Worm (Caenorhabditis elegans) whole organism, late embryonic: Measurements from ENCODE around the gene F29G9.1.

Experiments
- C08G9.2 ChIP-seq: sonication (generic microtip); optimal IDR thresholded peaks from 2 replicates; lab custom pipeline; 2016; ENCODE audit warnings: mild to moderate bottlenecking, missing genetic modification characterization, moderate library complexity, missing compliant biosample characterization
- K09A11.1 ChIP-seq: sonication (generic microtip); optimal IDR thresholded peaks from 2 replicates; lab custom pipeline; 2017; ENCODE audit warnings: antibody characterized with exemption, mild to moderate bottlenecking, missing genetic modification characterization, missing compliant biosample characterization; ENCODE audit not compliant: insufficient read depth
- T23F11.4 ChIP-seq: fragments of 200-800 bp; sonication (Bioruptor generic); optimal IDR thresholded peaks from 2 replicates; lab custom pipeline; 2018; ENCODE audit warnings: mild to moderate bottlenecking, missing genetic modification characterization, missing compliant biosample characterization
- Y22D7AL.16 ChIP-seq: sonication (generic microtip); optimal IDR thresholded peaks from 2 replicates; lab custom pipeline; 2016; ENCODE audit warnings: missing genetic modification characterization, missing compliant biosample characterization
- ama-1 ChIP-seq: fragments of 150-350 bp; optimal IDR thresholded peaks from 2 replicates; lab custom pipeline; 2014
- ceh-14 ChIP-seq: sonication (generic microtip); optimal IDR thresholded peaks from 2 replicates; lab custom pipeline; 2016; ENCODE audit warnings: missing genotype, missing genetic modification characterization, missing compliant biosample characterization
- ceh-2 ChIP-seq: sonication (generic microtip); optimal IDR thresholded peaks from 2 replicates; lab custom pipeline; 2016; ENCODE audit warnings: missing genotype, missing genetic modification characterization, missing compliant biosample characterization
- ceh-24 ChIP-seq: sonication (generic microtip); optimal IDR thresholded peaks from 2 replicates; lab custom pipeline; 2016; ENCODE audit warnings: mild to moderate bottlenecking, missing genetic modification characterization, missing compliant biosample characterization
- ceh-30 ChIP-seq: fragments of 150-350 bp; optimal IDR thresholded peaks from 2 replicates; lab custom pipeline; 2014; ENCODE audit warnings: missing biosample characterization, missing genetic modification characterization
- ceh-34 ChIP-seq: sonication (generic microtip); optimal IDR thresholded peaks from 2 replicates; lab custom pipeline; 2016; ENCODE audit warnings: mild to moderate bottlenecking, missing genetic modification characterization, missing compliant biosample characterization
- che-1 ChIP-seq: sonication (generic microtip); optimal IDR thresholded peaks from 2 replicates; lab custom pipeline; 2016; ENCODE audit warnings: mild to moderate bottlenecking, missing genetic modification characterization, missing compliant biosample characterization
- dmd-4 ChIP-seq: sonication (generic microtip); optimal IDR thresholded peaks from 2 replicates; lab custom pipeline; 2016; ENCODE audit warnings: borderline replicate concordance, missing genetic modification characterization, missing compliant biosample characterization
- dve-1 ChIP-seq: sonication (generic microtip); optimal IDR thresholded peaks from 2 replicates; lab custom pipeline; 2017; ENCODE audit warnings: antibody characterized with exemption, mild to moderate bottlenecking, missing genetic modification characterization, missing compliant biosample characterization
- elt-4 ChIP-seq: sonication (generic microtip); optimal IDR thresholded peaks from 2 replicates; lab custom pipeline; 2016; ENCODE audit warnings: missing genetic modification characterization, missing compliant biosample characterization
- fax-1 ChIP-seq: sonication (generic microtip); optimal IDR thresholded peaks from 2 replicates; lab custom pipeline; 2016; ENCODE audit warnings: missing genotype, missing genetic modification characterization, missing compliant biosample characterization
- fkh-6 ChIP-seq: sonication (generic microtip); optimal IDR thresholded peaks from 2 replicates; lab custom pipeline; 2016; ENCODE audit warnings: missing genetic modification characterization, missing compliant biosample characterization
- gmeb-2 ChIP-seq: sonication (generic microtip); optimal IDR thresholded peaks from 2 replicates; lab custom pipeline; 2016; ENCODE audit warnings: missing genetic modification characterization, inconsistent platforms, missing compliant biosample characterization
- hlh-13 ChIP-seq: fragments of 200-800 bp; sonication (Bioruptor generic); optimal IDR thresholded peaks from 2 replicates; lab custom pipeline; 2018; ENCODE audit warnings: mild to moderate bottlenecking, missing genetic modification characterization, missing compliant biosample characterization
- hlh-15 ChIP-seq: sonication (generic microtip); optimal IDR thresholded peaks from 2 replicates; lab custom pipeline; 2016; ENCODE audit warnings: missing genetic modification characterization, missing compliant biosample characterization
- hlh-6 ChIP-seq: sonication (generic microtip); optimal IDR thresholded peaks from 2 replicates; lab custom pipeline; 2016; ENCODE audit warnings: missing genotype, missing genetic modification characterization, missing compliant biosample characterization
- nfya-1 ChIP-seq: sonication (generic microtip); optimal IDR thresholded peaks from 2 replicates; lab custom pipeline; 2017; ENCODE audit warnings: missing genetic modification characterization, mild to moderate bottlenecking, missing compliant biosample characterization, antibody characterized with exemption, moderate library complexity
- nhr-11 ChIP-seq: fragments of 150-350 bp; optimal IDR thresholded peaks from 2 replicates; lab custom pipeline; 2014; ENCODE audit warnings: missing biosample characterization, missing genetic modification characterization
- pag-3 ChIP-seq: sonication (generic microtip); optimal IDR thresholded peaks from 2 replicates; lab custom pipeline; 2016; ENCODE audit warnings: missing compliant biosample characterization, missing genetic modification characterization, borderline replicate concordance
- pha-2 ChIP-seq: sonication (generic microtip); optimal IDR thresholded peaks from 2 replicates; lab custom pipeline; 2017; ENCODE audit warnings: mild to moderate bottlenecking, missing genetic modification characterization, missing compliant biosample characterization
- pqm-1 ChIP-seq: sonication (generic microtip); optimal IDR thresholded peaks from 2 replicates; lab custom pipeline; 2016; ENCODE audit warnings: missing genetic modification characterization, missing compliant biosample characterization
- rnt-1 ChIP-seq: sonication (generic microtip); optimal IDR thresholded peaks from 2 replicates; lab custom pipeline; 2016; ENCODE audit warnings: missing genetic modification characterization, missing compliant biosample characterization
- sdc-2 ChIP-seq: sonication (generic microtip); optimal IDR thresholded peaks from 2 replicates; lab custom pipeline; 2016; ENCODE audit warnings: missing genotype, missing genetic modification characterization, missing compliant biosample characterization
- sox-2 ChIP-seq: fragments of 200-800 bp; sonication (Bioruptor generic); IDR thresholded peaks from 2 replicates; pipeline ENCODE4 v1.3.6; 2022; ENCODE audit warnings: missing genetic modification reagents, missing genetic modification characterization, missing compliant biosample characterization
- syd-9 ChIP-seq: sonication (generic microtip); optimal IDR thresholded peaks from 2 replicates; lab custom pipeline; 2016; ENCODE audit warnings: mild to moderate bottlenecking, missing genetic modification characterization, moderate library complexity, missing compliant biosample characterization
- tbx-2 ChIP-seq: sonication (generic microtip); optimal IDR thresholded peaks from 2 replicates; lab custom pipeline; 2016; ENCODE audit warnings: missing genetic modification characterization, missing compliant biosample characterization
- tbx-7 ChIP-seq: sonication (generic microtip); optimal IDR thresholded peaks from 2 replicates; lab custom pipeline; 2016; ENCODE audit warnings: missing genotype, missing genetic modification characterization, missing compliant biosample characterization
- ttx-3 ChIP-seq: sonication (generic microtip); optimal IDR thresholded peaks from 2 replicates; lab custom pipeline; 2016; ENCODE audit warnings: missing genetic modification reagents, missing genetic modification characterization, missing compliant biosample characterization
- unc-3 ChIP-seq, 2 experiments: fragments of 200-800 bp in 1 of 2; sonication (Bioruptor generic) in 1 of 2; sonication (generic microtip) in 1 of 2; conservative IDR thresholded peaks in 1 of 2; optimal IDR thresholded peaks in 1 of 2; 2 replicates each; pipeline versions ENCODE4 v1.3.6 to Lab custom; 2016 to 2022; ENCODE audit warnings: missing compliant biosample characterization in 2 of 2, missing genetic modification characterization in 2 of 2, missing genetic modification reagents in 1 of 2
- unc-55 ChIP-seq: sonication (generic microtip); optimal IDR thresholded peaks from 2 replicates; lab custom pipeline; 2017; ENCODE audit warnings: missing biosample characterization, missing genetic modification reagents, missing genetic modification characterization
- unc-86 ChIP-seq: sonication (generic microtip); optimal IDR thresholded peaks from 2 replicates; lab custom pipeline; 2016; ENCODE audit warnings: missing genetic modification characterization, missing compliant biosample characterization
- zip-5 ChIP-seq: sonication (generic microtip); optimal IDR thresholded peaks from 2 replicates; lab custom pipeline; 2016; ENCODE audit warnings: missing genetic modification characterization, missing compliant biosample characterization
- ztf-16 ChIP-seq: sonication (generic microtip); optimal IDR thresholded peaks from 2 replicates; lab custom pipeline; 2017; ENCODE audit warnings: missing genetic modification characterization, missing compliant biosample characterization

F29G9.1 gene

DNA sequence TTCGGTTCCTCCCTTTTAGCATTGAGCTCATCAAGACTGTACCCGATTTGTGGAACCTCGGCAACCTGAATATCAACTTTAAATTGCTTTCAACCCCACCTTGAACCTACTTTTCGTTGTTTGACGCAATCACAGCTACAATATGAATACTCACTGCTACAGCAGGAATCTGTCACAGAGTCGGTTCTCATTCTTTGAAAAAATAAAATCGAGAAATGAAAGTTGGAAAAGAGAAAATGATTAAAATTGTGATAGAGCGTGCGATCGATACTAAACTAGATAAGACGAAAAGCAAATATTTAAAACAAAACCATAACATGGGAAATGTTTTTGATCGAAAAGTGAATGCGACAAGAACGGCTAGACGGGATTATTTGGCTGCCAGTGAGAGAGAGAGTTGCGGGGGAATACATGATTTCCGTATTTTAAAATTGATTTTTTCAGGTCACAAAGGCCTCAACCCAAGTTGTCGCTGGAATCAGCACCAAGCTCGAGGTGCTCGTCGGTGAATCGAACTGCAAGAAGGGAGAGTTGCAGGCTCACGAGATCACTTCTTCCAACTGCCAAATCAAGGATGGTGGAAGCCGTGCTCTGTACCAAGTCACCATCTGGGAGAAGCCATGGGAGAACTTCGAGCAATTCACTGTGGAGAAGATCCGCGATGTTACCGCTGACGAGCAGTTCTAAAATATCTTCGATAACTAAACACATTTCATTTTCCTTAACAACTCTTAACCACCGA, 6.1 kb downstream of the F29G9.1 start, which contains the start of gene R01B10.3:
R01B10.3 (minus strand) TSS at position 277 of the 742 bp plus-strand sequence.
- TF ChIP-seq dve-1 (tag; lab: Kevin White, UChicago) = no peak
- no peak for TF ChIP-seq sox-2 (GFP tag; lab: Robert Waterston, UW)
- no peak for TF ChIP-seq ceh-24 (tag; lab: Kevin White, UChicago)
- TF ChIP-seq K09A11.1 (tag; lab: Kevin White, UChicago) = no peak
- TF ChIP-seq dmd-4 (tag; lab: Kevin White, UChicago) = no peak
- no peak for TF ChIP-seq zip-5 (tag; lab: Kevin White, UChicago)
- TF ChIP-seq ztf-16 (tag; lab: Kevin White, UChicago) = no peak
- TF ChIP-seq ama-1 (lab: Kevin White, UChicago) = no peak
- no peak for TF ChIP-seq unc-3 (GFP tag; conservative IDR thresholded peaks at IDR 0.05; lab: Robert Waterston, UW)
- no peak for TF ChIP-seq unc-3 (tag; optimal IDR thresholded peaks at IDR 0.05; lab: Kevin White, UChicago)
- no peak for TF ChIP-seq fax-1
- no peak for TF ChIP-seq unc-55
- no peak for TF ChIP-seq hlh-13 (GFP tag; lab: Kevin White, UChicago)
- TF ChIP-seq elt-4 = no peak
- TF ChIP-seq hlh-6 (tag; lab: Kevin White, UChicago) = no peak

DNA sequence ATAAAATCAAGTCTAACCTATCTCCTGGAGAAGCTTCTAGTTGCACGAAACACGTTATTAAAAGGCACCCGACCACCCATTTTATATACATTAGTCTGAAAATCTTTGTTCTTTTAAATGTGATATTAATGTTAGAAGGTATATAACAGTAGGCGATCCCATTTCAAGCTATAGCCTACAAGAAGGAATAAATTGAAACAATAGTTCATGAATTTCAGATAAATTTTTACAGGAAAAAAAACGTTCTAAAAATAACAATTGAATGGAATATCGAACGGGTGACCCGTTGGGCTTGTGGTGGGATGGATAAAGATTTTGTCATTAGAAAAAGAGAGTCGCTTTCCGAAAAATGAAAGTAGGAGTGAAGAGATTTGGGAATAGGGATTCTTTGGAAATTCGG, 8.9 kb downstream of the F29G9.1 start, which contains the start of gene pgap-3:
pgap-3 (minus strand) TSS at position 101 of the 400 bp plus-strand sequence.
- TF ChIP-seq hlh-6 (tag; lab: Kevin White, UChicago) (no peak), pqm-1 (no peak), pha-2 (tag; lab: Kevin White, UChicago) (no peak), hlh-15 (tag; lab: Kevin White, UChicago) (no peak), fkh-6 (tag; lab: Kevin White, UChicago) (no peak), unc-86 (no peak), ceh-34 (no peak), fax-1 (no peak), rnt-1 (tag; lab: Kevin White, UChicago) (no peak), ztf-16 (tag; lab: Kevin White, UChicago) (no peak), sdc-2 (tag; lab: Kevin White, UChicago) (no peak), ceh-14 (tag; lab: Kevin White, UChicago) (no peak), syd-9 (tag; lab: Kevin White, UChicago) (no peak), gmeb-2 (tag; lab: Kevin White, UChicago) (no peak), ceh-30 (tag; lab: Kevin White, UChicago) (no peak), nfya-1 (tag; lab: Kevin White, UChicago) (no peak), tbx-7 (no peak), ttx-3 (tag; lab: Kevin White, UChicago) (no peak), che-1 (no peak), dmd-4 (tag; lab: Kevin White, UChicago) (no peak)
- TF ChIP-seq, all 69 proteins: peak for 0

- TF ChIP-seq ama-1 (lab: Kevin White, UChicago) (no peak), che-1 (no peak), syd-9 (tag; lab: Kevin White, UChicago) (no peak), zip-5 (tag; lab: Kevin White, UChicago) (no peak), pha-2 (tag; lab: Kevin White, UChicago) (no peak), pag-3 (tag; lab: Kevin White, UChicago) (no peak), ceh-2 (tag; lab: Kevin White, UChicago) (no peak), Y22D7AL.16 (tag; lab: Kevin White, UChicago) (no peak), C08G9.2 (no peak), nhr-11 (no peak), dmd-4 (tag; lab: Kevin White, UChicago) (no peak), T23F11.4 (GFP tag; lab: Kevin White, UChicago) (no peak), tbx-2 (tag; lab: Kevin White, UChicago) (no peak), rnt-1 (tag; lab: Kevin White, UChicago) (no peak)
Measured at ce11 chrV:6051159-6051558, 12.3 kb downstream of the F29G9.1 start, which contains the start of gene jamp-1. Gene jamp-1, minus strand, starts transcription at chrV:6051259.
